Worm (Caenorhabditis elegans): Measurements from ENCODE around the gene bre-1.

DNA sequence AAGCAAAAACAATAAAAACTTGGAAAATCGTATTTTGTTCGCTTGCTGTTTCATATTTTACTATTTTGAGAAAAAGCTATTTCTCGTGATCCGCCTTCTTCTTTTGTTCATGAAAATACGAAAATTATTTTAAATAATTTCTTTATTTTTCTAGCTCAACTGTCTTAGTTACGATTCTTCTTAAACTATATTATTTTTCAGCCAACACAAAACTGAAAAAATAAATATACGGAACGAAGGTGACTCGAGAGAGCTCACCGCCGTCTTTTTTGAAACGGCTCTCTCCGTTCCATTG is 11.8 kb upstream of the bre-1 start, which contains the start of gene pdzd-8:
- TF ChIP-seq lin-13 (tag; optimal IDR thresholded peaks at IDR 0.05) = no peak
- TF ChIP-seq nhr-2 (tag; optimal IDR thresholded peaks at IDR 0.05) = no peak
- no peak for TF ChIP-seq pha-4 (tag; optimal IDR thresholded peaks at IDR 0.05)
- no peak for TF ChIP-seq nhr-76 (tag; optimal IDR thresholded peaks at IDR 0.05)
- no peak for TF ChIP-seq blmp-1 (tag; optimal IDR thresholded peaks at IDR 0.05)
- TF ChIP-seq drap-1 (GFP tag; optimal IDR thresholded peaks at IDR 0.05) = no peak
